Fruit fly (Drosophila melanogaster): Measurements from ENCODE around the gene CG14089.
A peak's percentile ranks its signal among the peaks of the same experiment; 100 is the strongest.

The CG14089 gene

dm6 chr3L:19251643-19252042, 29.0 kb downstream of the CG14089 start (continued):
- TF ChIP-seq CG9876 (GFP tag; optimal IDR thresholded peaks at IDR 0.05) (no peak), D19B (GFP tag; optimal IDR thresholded peaks at IDR 0.05) (no peak), tin (GFP tag; optimal IDR thresholded peaks at IDR 0.05) (no peak), croc (GFP tag; conservative IDR thresholded peaks at IDR 0.05) (no peak), bcd (GFP tag; optimal IDR thresholded peaks at IDR 0.05) (no peak), crp (GFP tag; optimal IDR thresholded peaks at IDR 0.05) (no peak), jumu (GFP tag; optimal IDR thresholded peaks at IDR 0.05) (no peak), tio (GFP tag; optimal IDR thresholded peaks at IDR 0.05) (no peak), CG30431 (GFP tag; optimal IDR thresholded peaks at IDR 0.05) (no peak), Eip74EF (GFP tag; optimal IDR thresholded peaks at IDR 0.05) (no peak), H2.0 (GFP tag; IDR thresholded peaks at IDR 0.05) (no peak), unpg (GFP tag; optimal IDR thresholded peaks at IDR 0.05) (peak; percentile 24), hbn (GFP tag; IDR thresholded peaks at IDR 0.05; ENCODE audit: partially characterized antibody) (no peak), tgo (GFP tag; IDR thresholded peaks at IDR 0.05) (no peak), Oli (tag; optimal IDR thresholded peaks at IDR 0.05) (peak; percentile 46), D19A (tag; optimal IDR thresholded peaks at IDR 0.05) (peak; percentile 44), Bgb (GFP tag; IDR thresholded peaks at IDR 0.05; ENCODE audit: partially characterized antibody) (no peak), Six4 (GFP tag; optimal IDR thresholded peaks at IDR 0.05) (no peak), Drgx (GFP tag; IDR thresholded peaks at IDR 0.05) (no peak), CG3838 (GFP tag; optimal IDR thresholded peaks at IDR 0.05) (no peak), CG12744 (GFP tag; optimal IDR thresholded peaks at IDR 0.05) (no peak), Gsc (GFP tag; IDR thresholded peaks at IDR 0.05) (no peak), CG11247 (GFP tag; IDR thresholded peaks at IDR 0.05) (no peak), CG34376 (GFP tag; optimal IDR thresholded peaks at IDR 0.05) (no peak), CG11398 (GFP tag; optimal IDR thresholded peaks at IDR 0.05) (no peak), CG12236 (GFP tag; optimal IDR thresholded peaks at IDR 0.05) (no peak), cad (GFP tag; optimal IDR thresholded peaks at IDR 0.05) (no peak), jigr1 (GFP tag; IDR thresholded peaks at IDR 0.05) (no peak), nerfin-2 (GFP tag; IDR thresholded peaks at IDR 0.05; ENCODE audit: partially characterized antibody) (no peak), CG17186 (GFP tag; optimal IDR thresholded peaks at IDR 0.05) (no peak), CG17359 (tag; optimal IDR thresholded peaks at IDR 0.05) (peak; percentile 1), CG17328 (GFP tag; IDR thresholded peaks at IDR 0.05) (no peak), CG9932 (GFP tag; IDR thresholded peaks at IDR 0.05) (no peak), Sry-δ (GFP tag; optimal IDR thresholded peaks at IDR 0.05) (no peak), CG11560 (tag; IDR thresholded peaks at IDR 0.05) (no peak), HLH54F (GFP tag; optimal IDR thresholded peaks at IDR 0.05) (no peak), unc-4 (GFP tag; IDR thresholded peaks at IDR 0.05; ENCODE audit: partially characterized antibody) (no peak), az2 (GFP tag; optimal IDR thresholded peaks at IDR 0.05) (no peak), sug (tag; optimal IDR thresholded peaks at IDR 0.05) (no peak), ttk (GFP tag; IDR thresholded peaks at IDR 0.05) (no peak), CG15269 (tag; optimal IDR thresholded peaks at IDR 0.05) (peak; percentile 37), Ravus (GFP tag; IDR thresholded peaks at IDR 0.05) (no peak), gro (GFP tag; optimal IDR thresholded peaks at IDR 0.05) (no peak), dati (GFP tag; IDR thresholded peaks at IDR 0.05) (no peak), CG34422 (GFP tag; IDR thresholded peaks at IDR 0.05) (no peak), Ets97D (GFP tag; optimal IDR thresholded peaks at IDR 0.05) (no peak), chinmo (GFP tag; IDR thresholded peaks at IDR 0.05; ENCODE audit: partially characterized antibody) (no peak), insv (GFP tag; optimal IDR thresholded peaks at IDR 0.05) (no peak), pb (GFP tag; optimal IDR thresholded peaks at IDR 0.05) (no peak), Scr (GFP tag; IDR thresholded peaks at IDR 0.05; ENCODE audit: partially characterized antibody) (no peak), CG13287 (GFP tag; IDR thresholded peaks at IDR 0.05; ENCODE audit: partially characterized antibody) (no peak), CG7372 (GFP tag; IDR thresholded peaks at IDR 0.05) (no peak)
